Worm (Caenorhabditis elegans): ENCODE measurements around the gene K09E2.3.

The K09E2.3 gene

ce11 chrX:8662452-8662851 is 10.4 kb upstream of the K09E2.3 start:
- TF ChIP-seq dao-5 (tag; optimal IDR thresholded peaks at IDR 0.05) (no peak), him-1 (tag; optimal IDR thresholded peaks at IDR 0.05) (no peak), W03F9.2 (tag; optimal IDR thresholded peaks at IDR 0.05) (no peak)

ce11 chrX:8674514-8674913 is 1.6 kb downstream of the K09E2.3 start:
- TF ChIP-seq W03F9.2 (tag; optimal IDR thresholded peaks at IDR 0.05) (peak; percentile 22), him-1 (tag; optimal IDR thresholded peaks at IDR 0.05) (no peak)

DNA sequence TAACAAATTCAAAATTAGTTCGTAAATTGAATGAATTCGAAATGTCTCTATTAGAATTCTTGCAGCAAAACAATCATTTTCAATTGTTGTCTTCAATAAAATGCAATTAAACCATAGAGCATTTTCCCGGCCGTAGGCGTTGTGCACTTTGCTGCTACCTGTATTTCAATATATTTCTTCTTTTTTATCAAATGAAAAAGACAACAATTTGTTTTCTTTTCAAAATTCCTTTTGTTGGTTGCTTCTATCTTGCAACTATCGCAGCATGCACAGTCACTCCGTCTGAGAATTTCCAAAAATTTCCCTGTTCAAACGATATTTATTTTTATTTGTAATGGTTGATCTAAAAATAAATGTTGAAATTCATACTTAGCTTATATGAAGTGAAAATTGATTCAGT is 2.3 kb downstream of the K09E2.3 start:
- no peak for TF ChIP-seq him-1 (tag; optimal IDR thresholded peaks at IDR 0.05)
- no peak for TF ChIP-seq dao-5 (tag; optimal IDR thresholded peaks at IDR 0.05)

DNA sequence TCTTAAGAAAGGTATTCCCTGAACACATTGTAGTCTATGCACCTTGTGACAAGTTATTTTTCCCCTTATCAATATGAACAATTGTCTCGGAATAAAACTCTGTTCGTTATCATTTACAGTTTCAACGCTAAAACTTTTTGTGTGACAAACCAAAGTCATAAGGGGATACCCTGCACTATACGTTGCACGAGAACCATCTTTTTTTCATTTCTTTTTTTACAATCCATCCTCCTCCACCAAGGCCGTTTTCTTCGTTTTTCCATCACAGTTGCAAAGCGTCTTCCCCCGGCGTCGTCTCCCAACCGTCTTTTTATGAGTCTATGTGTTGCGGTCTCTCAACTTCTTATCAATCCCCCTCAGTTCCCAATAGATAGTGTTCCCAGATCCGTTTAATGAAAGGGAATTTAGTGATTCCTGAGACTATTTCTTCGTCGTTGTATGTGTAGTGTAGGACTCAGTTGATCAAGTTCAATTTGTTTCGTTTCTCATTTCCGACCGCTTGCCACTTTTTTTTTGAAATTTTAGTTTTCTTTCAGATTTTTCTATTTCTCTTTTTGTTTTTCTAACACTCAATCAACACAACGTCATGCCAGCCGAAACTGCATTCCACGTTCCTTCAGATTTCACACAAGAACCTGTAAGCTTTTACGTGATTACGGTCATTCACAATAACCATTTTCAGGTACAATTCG is 3.4 kb downstream of the K09E2.3 start:
- no peak for TF ChIP-seq W03F9.2 (tag; optimal IDR thresholded peaks at IDR 0.05)
- TF ChIP-seq dao-5 (tag; optimal IDR thresholded peaks at IDR 0.05) = no peak
- no peak for TF ChIP-seq him-1 (tag; optimal IDR thresholded peaks at IDR 0.05)

- TF ChIP-seq dao-5 (tag; optimal IDR thresholded peaks at IDR 0.05) (no peak), W03F9.2 (tag; optimal IDR thresholded peaks at IDR 0.05) (no peak), him-1 (tag; optimal IDR thresholded peaks at IDR 0.05) (no peak)
Measured at ce11 chrX:8677320-8677719, 4.4 kb downstream of the K09E2.3 start.

DNA sequence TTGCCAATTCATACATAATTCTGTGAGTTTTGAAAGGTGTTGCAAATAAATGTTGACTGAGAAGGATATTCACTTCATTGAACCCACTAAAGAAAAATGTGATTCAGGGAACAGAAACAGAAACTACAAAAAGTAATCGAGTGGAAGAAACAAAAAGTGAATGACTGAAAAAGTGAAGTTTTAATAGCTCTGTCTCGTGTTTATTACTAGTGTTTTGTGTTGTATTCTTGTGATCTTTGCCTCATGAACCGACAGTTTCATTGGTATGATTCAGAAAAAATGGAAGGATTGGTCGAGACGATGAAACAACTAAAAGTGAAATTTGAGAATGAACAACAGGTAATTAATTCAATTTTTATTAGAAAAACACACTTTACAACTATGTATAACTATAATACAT is 5.0 kb downstream of the K09E2.3 start:
- TF ChIP-seq W03F9.2 (tag; optimal IDR thresholded peaks at IDR 0.05) (no peak), him-1 (tag; optimal IDR thresholded peaks at IDR 0.05) (no peak), dao-5 (tag; optimal IDR thresholded peaks at IDR 0.05) (no peak)

ce11 chrX:8681600-8681999 is 8.7 kb downstream of the K09E2.3 start, which contains the start of gene K09E2.1:
Gene K09E2.1, plus strand, starts transcription at chrX:8681900.
- TF ChIP-seq dao-5 (tag; optimal IDR thresholded peaks at IDR 0.05) (no peak), W03F9.2 (tag; optimal IDR thresholded peaks at IDR 0.05) (no peak)

DNA sequence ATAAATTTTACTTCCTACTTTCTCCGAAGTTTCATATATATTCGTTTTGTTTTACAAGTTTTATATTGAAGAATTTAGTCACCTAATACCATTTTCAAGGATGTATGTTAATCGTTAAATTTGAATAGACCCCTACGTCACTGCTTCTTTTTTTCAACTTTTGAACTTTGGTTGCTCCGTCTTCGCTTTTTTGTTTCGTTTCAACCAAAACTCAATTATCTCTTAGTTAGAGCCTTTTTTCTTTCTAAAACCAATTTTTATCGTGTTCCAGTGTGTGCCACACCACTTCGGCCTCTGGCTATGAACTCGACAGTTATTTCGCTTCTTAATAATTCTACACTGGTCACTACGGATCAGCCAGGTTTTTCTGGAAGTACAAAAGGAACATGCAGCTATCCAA is 24.6 kb downstream of the K09E2.3 start, which contains the start of gene frpr-8:
frpr-8 (plus strand) TSS at position 301 of the 400 bp plus-strand sequence.
- TF ChIP-seq dao-5 (tag; optimal IDR thresholded peaks at IDR 0.05) (no peak), him-1 (tag; optimal IDR thresholded peaks at IDR 0.05) (no peak), W03F9.2 (tag; optimal IDR thresholded peaks at IDR 0.05) (no peak)

DNA sequence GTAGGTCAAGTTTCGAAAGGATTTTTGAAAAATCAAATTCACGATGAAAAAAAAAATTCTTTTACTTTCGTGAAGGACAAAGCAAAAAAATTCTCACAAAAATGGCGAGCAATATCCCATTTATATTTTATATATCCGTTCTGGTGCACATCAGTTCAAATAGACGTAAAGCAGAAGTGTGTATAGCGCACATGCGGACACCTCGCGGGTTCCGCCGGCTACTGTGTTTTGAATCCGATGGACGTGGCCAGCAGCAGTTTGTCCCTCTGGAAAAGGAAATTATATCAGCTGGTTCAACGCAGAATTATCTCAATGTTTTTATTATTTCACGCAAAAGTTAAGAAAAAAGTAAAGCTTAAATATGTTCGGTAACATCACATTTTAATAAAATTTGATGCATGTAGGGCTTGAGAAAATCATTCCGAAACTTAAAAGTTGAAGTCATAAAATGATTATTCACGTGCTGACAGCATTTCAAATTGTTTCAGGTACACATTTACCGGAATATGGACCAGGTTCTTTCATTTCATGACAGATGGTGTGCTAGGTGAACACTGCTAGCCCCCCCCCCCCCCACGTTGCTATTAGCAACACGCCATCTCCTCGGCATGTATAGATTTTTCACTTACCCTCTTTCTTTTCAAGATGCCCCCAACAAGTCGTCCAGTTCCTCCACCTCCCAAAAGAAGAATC is 30.9 kb downstream of the K09E2.3 start, which contains the start of gene jbts-14:
jbts-14 (plus strand) TSS at position 643 of the 693 bp plus-strand sequence.
- TF ChIP-seq him-1 (tag; optimal IDR thresholded peaks at IDR 0.05) = no peak
- no peak for TF ChIP-seq dao-5 (tag; optimal IDR thresholded peaks at IDR 0.05)
- no peak for TF ChIP-seq W03F9.2 (tag; optimal IDR thresholded peaks at IDR 0.05)

ce11 chrX:8704830-8705229 is 31.9 kb downstream of the K09E2.3 start:
- TF ChIP-seq him-1 (tag; optimal IDR thresholded peaks at IDR 0.05) = no peak
- TF ChIP-seq W03F9.2 (tag; optimal IDR thresholded peaks at IDR 0.05) = no peak
- TF ChIP-seq dao-5 (tag; optimal IDR thresholded peaks at IDR 0.05) = no peak

- TF ChIP-seq dao-5 (tag; optimal IDR thresholded peaks at IDR 0.05) = no peak
- TF ChIP-seq him-1 (tag; optimal IDR thresholded peaks at IDR 0.05) = no peak
- no peak for TF ChIP-seq W03F9.2 (tag; optimal IDR thresholded peaks at IDR 0.05)
Measured at ce11 chrX:8708053-8708452, 35.2 kb downstream of the K09E2.3 start, which contains the start of gene F53A9.3. Gene F53A9.3, plus strand, starts transcription at chrX:8708353.

- TF ChIP-seq W03F9.2 (tag; optimal IDR thresholded peaks at IDR 0.05) (no peak), dao-5 (tag; optimal IDR thresholded peaks at IDR 0.05) (no peak)
Measured at ce11 chrX:8709424-8709823, 36.5 kb downstream of the K09E2.3 start, which contains the start of gene kreg-1. Gene kreg-1, plus strand, starts transcription at chrX:8709764.

DNA sequence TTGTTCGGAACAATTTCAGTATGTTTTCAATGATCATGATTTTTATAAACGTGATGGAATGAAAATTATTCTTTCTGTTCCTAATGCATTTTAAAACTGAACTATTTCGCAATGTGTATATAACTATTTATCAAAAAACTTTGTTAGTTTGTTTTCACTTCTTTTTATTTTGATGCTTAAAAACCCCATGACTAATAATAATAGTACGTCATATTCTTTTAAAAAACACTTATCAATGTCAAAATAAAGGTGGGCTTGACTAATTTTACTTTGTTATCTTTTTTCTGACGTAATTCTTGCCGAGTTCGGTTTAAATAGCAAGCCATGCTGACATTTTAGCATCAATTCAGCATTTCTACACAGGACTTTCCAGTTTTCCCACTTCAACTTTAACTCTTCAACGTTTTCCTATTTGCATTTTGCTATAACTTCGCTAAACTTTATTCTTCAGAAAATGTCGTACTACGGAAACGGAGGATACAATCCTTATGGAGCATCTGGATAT is 38.3 kb downstream of the K09E2.3 start, which contains the start of gene F53A9.1:
F53A9.1 (plus strand) TSS at position 455 of the 505 bp plus-strand sequence.
- TF ChIP-seq him-1 (tag; optimal IDR thresholded peaks at IDR 0.05) (no peak), W03F9.2 (tag; optimal IDR thresholded peaks at IDR 0.05) (no peak), dao-5 (tag; optimal IDR thresholded peaks at IDR 0.05) (no peak)

DNA sequence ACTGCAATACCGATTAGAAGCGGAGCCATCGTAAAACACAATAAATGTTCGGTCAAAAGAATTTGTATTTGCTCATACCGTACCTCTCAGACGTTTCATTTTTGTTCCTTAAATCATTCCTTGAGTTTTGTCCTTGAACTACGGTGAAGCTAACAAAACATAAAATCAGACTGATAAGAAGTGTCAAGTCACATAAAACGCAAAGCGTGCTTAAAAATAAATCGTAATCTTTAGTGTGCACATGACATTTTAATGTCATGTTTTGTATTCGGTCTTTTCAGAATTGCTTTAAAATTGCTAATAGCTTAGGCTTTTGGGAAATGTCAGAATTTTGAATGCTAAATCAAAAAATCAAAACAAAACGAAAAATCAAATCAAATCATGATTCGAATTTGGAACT is 39.8 kb downstream of the K09E2.3 start:
- TF ChIP-seq W03F9.2 (tag; optimal IDR thresholded peaks at IDR 0.05) (no peak), dao-5 (tag; optimal IDR thresholded peaks at IDR 0.05) (no peak), him-1 (tag; optimal IDR thresholded peaks at IDR 0.05) (no peak)
